Fruit fly (Drosophila melanogaster): ENCODE measurements around the gene Usp8.

Gene Usp8

DNA sequence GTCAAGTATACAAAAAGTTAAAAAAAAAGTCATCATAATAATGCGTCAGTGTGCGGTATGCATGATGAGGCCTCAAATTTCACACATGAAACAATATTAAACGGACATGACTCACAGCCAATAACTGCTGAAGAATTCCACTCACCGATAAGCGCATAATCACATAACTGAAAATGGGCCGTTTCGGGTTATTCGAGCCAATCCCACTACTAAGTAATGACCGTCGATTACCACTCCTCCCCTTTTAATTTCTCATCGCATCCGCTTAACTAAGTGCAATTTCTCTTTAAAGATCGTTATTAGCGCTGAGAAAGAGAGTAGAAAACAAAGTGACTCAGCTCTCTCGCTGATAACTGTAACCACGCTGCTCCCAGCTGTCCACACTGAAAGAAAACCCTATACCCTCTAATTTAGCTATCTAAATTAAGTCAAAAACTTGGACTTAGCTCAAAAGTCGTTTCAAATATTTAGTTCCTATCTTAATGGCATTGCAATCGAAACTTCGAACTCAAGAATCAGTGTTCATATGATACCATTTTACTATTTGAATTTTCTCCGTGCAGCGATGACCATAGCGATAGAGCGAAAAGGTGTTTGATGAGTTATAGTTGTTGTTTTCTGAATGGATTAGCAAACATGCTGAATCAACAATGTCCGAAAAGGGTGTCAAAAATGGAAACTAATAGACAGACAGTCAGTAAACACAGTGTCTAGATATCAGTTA is 21.2 kb upstream of the Usp8 start:
- TF ChIP-seq CG7045 (GFP tag; optimal IDR thresholded peaks at IDR 0.05), result peak; percentile 7
- TF ChIP-seq cnc (optimal IDR thresholded peaks at IDR 0.05), result no peak
- TF ChIP-seq CG12768 (GFP tag; optimal IDR thresholded peaks at IDR 0.05), result peak; percentile 57
- TF ChIP-seq tj (GFP tag; optimal IDR thresholded peaks at IDR 0.05), result peak; percentile 40
- peak; percentile 81 for TF ChIP-seq bab1 (GFP tag; optimal IDR thresholded peaks at IDR 0.05)
- peak; percentile 86 for TF ChIP-seq CG33017 (tag; optimal IDR thresholded peaks at IDR 0.05)
- TF ChIP-seq ovo (GFP tag; optimal IDR thresholded peaks at IDR 0.05), result peak; percentile 81
- no peak for TF ChIP-seq Clk (GFP tag; optimal IDR thresholded peaks at IDR 0.05)
- TF ChIP-seq Mnt (GFP tag; optimal IDR thresholded peaks at IDR 0.05), result peak; percentile 43
- no peak for TF ChIP-seq Hr96 (GFP tag; optimal IDR thresholded peaks at IDR 0.05)
- peak; percentile 9 for TF ChIP-seq cic (GFP tag; optimal IDR thresholded peaks at IDR 0.05)
- TF ChIP-seq CG14711 (tag; optimal IDR thresholded peaks at IDR 0.05), result peak; percentile 75
- peak; percentile 58 for TF ChIP-seq CG1620 (GFP tag; optimal IDR thresholded peaks at IDR 0.05)
- TF ChIP-seq pad (GFP tag; optimal IDR thresholded peaks at IDR 0.05), result no peak
- TF ChIP-seq CG5204 (GFP tag; optimal IDR thresholded peaks at IDR 0.05), result no peak
- TF ChIP-seq CG7101 (tag; optimal IDR thresholded peaks at IDR 0.05), result peak; percentile 77
- TF ChIP-seq kay (GFP tag; ENCODE audit: borderline replicate concordance), result no peak
- TF ChIP-seq Crg-1 (GFP tag; optimal IDR thresholded peaks at IDR 0.05), result peak; percentile 48
- TF ChIP-seq toe (GFP tag; optimal IDR thresholded peaks at IDR 0.05), result no peak
- peak; percentile 76 for TF ChIP-seq CG11617 (GFP tag; optimal IDR thresholded peaks at IDR 0.05)

DNA sequence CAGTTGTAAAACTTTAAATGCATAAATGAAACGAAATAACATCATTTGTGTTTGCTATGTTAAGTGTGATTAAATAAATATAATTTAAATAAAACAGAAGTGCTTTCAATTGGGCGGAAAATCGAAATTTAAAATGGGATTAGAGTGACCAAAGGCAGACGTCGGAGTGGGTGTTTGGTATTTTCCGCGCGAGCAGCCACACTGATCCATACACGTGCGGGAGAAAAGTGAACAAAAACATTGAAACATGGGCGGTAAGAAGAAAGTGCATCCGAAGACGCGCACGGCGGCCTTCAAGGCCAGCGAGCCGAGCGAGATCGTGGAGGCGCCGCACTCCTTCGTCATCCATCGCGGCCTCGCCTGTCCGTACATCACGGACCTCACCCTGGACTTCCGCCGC is 18.0 kb upstream of the Usp8 start, which contains the start of gene ppan:
Gene ppan (plus strand): TSS at position 198 of the 400 bp plus-strand sequence.
- TF ChIP-seq CG33017 (tag; optimal IDR thresholded peaks at IDR 0.05) (no peak), Clk (GFP tag; optimal IDR thresholded peaks at IDR 0.05) (no peak), CG12768 (GFP tag; optimal IDR thresholded peaks at IDR 0.05) (no peak), CG14711 (tag; optimal IDR thresholded peaks at IDR 0.05) (no peak), CG1620 (GFP tag; optimal IDR thresholded peaks at IDR 0.05) (no peak), tj (GFP tag; optimal IDR thresholded peaks at IDR 0.05) (no peak), cnc (optimal IDR thresholded peaks at IDR 0.05) (no peak), CG7045 (GFP tag; optimal IDR thresholded peaks at IDR 0.05) (no peak), kay (GFP tag; ENCODE audit: borderline replicate concordance) (no peak), cic (GFP tag; optimal IDR thresholded peaks at IDR 0.05) (no peak), Hr96 (GFP tag; optimal IDR thresholded peaks at IDR 0.05) (no peak), CG11617 (GFP tag; optimal IDR thresholded peaks at IDR 0.05) (peak; percentile 13), CG7101 (tag; optimal IDR thresholded peaks at IDR 0.05) (peak; percentile 2), Mnt (GFP tag; optimal IDR thresholded peaks at IDR 0.05) (peak; percentile 98), toe (GFP tag; optimal IDR thresholded peaks at IDR 0.05) (no peak), Crg-1 (GFP tag; optimal IDR thresholded peaks at IDR 0.05) (no peak), bab1 (GFP tag; optimal IDR thresholded peaks at IDR 0.05) (peak; percentile 49), pad (GFP tag; optimal IDR thresholded peaks at IDR 0.05) (no peak), CG5204 (GFP tag; optimal IDR thresholded peaks at IDR 0.05) (no peak), ovo (GFP tag; optimal IDR thresholded peaks at IDR 0.05) (no peak)

DNA sequence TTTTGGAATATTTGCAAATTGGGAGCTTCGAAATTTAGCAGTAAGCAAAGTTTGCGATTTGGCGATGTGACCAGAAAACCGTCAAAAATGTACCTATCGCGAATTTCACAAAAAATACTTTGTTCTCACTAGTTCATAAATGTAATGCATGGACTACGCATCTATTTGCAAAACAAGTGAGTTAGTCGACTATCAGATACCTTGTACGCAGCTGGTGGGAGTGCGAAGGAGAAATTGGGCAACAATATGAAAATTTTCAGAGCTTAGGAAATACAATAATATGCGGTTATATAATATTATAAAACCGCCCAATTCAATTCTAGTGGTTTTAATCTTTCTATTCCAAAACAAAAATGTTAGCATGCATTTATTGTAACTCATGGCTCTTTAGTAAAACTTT is 15.3 kb upstream of the Usp8 start, which contains the start of gene Bdbt:
Gene Bdbt (minus strand): TSS at position 73 of the 400 bp plus-strand sequence.
- TF ChIP-seq CG12768 (GFP tag; optimal IDR thresholded peaks at IDR 0.05), result peak; percentile 7
- no peak for TF ChIP-seq cnc (optimal IDR thresholded peaks at IDR 0.05)
- TF ChIP-seq CG5204 (GFP tag; optimal IDR thresholded peaks at IDR 0.05), result no peak
- peak; percentile 9 for TF ChIP-seq CG11617 (GFP tag; optimal IDR thresholded peaks at IDR 0.05)
- peak; percentile 31 for TF ChIP-seq tj (GFP tag; optimal IDR thresholded peaks at IDR 0.05)
- TF ChIP-seq kay (GFP tag; ENCODE audit: borderline replicate concordance), result no peak
- TF ChIP-seq Hr96 (GFP tag; optimal IDR thresholded peaks at IDR 0.05), result no peak
- no peak for TF ChIP-seq cic (GFP tag; optimal IDR thresholded peaks at IDR 0.05)
- no peak for TF ChIP-seq Crg-1 (GFP tag; optimal IDR thresholded peaks at IDR 0.05)
- TF ChIP-seq CG14711 (tag; optimal IDR thresholded peaks at IDR 0.05), result no peak
- no peak for TF ChIP-seq ovo (GFP tag; optimal IDR thresholded peaks at IDR 0.05)
- no peak for TF ChIP-seq Clk (GFP tag; optimal IDR thresholded peaks at IDR 0.05)
- TF ChIP-seq CG7045 (GFP tag; optimal IDR thresholded peaks at IDR 0.05), result no peak
- peak; percentile 32 for TF ChIP-seq CG7101 (tag; optimal IDR thresholded peaks at IDR 0.05)
- no peak for TF ChIP-seq CG1620 (GFP tag; optimal IDR thresholded peaks at IDR 0.05)
- TF ChIP-seq CG33017 (tag; optimal IDR thresholded peaks at IDR 0.05), result no peak
- TF ChIP-seq pad (GFP tag; optimal IDR thresholded peaks at IDR 0.05), result no peak
- no peak for TF ChIP-seq bab1 (GFP tag; optimal IDR thresholded peaks at IDR 0.05)
- TF ChIP-seq toe (GFP tag; optimal IDR thresholded peaks at IDR 0.05), result no peak
- peak; percentile 67 for TF ChIP-seq Mnt (GFP tag; optimal IDR thresholded peaks at IDR 0.05)

DNA sequence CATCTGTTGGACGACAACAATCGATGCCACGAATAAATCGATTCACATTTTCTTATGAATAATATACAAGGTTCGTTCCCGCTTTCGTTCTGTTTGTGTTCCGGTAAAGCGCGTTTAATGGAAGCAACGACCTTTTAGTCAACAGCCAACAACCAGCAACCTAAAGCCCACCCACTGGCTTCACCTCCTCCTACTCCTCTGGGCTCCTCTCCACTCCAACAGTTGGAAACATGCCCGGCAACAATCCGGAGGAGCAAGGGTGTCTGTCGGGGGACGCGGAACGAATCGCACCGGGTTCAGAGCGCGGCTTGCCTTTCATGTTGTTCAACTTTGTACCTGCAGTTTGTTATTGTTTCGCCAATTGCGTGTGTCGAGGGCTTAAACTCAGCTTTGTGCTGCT is 9.8 kb upstream of the Usp8 start:
- TF ChIP-seq tj (GFP tag; optimal IDR thresholded peaks at IDR 0.05), result no peak
- no peak for TF ChIP-seq kay (GFP tag; ENCODE audit: borderline replicate concordance)
- TF ChIP-seq CG11617 (GFP tag; optimal IDR thresholded peaks at IDR 0.05), result no peak
- TF ChIP-seq Crg-1 (GFP tag; optimal IDR thresholded peaks at IDR 0.05), result no peak
- TF ChIP-seq CG7101 (tag; optimal IDR thresholded peaks at IDR 0.05), result no peak
- TF ChIP-seq CG7045 (GFP tag; optimal IDR thresholded peaks at IDR 0.05), result no peak
- no peak for TF ChIP-seq cnc (optimal IDR thresholded peaks at IDR 0.05)
- no peak for TF ChIP-seq bab1 (GFP tag; optimal IDR thresholded peaks at IDR 0.05)

DNA sequence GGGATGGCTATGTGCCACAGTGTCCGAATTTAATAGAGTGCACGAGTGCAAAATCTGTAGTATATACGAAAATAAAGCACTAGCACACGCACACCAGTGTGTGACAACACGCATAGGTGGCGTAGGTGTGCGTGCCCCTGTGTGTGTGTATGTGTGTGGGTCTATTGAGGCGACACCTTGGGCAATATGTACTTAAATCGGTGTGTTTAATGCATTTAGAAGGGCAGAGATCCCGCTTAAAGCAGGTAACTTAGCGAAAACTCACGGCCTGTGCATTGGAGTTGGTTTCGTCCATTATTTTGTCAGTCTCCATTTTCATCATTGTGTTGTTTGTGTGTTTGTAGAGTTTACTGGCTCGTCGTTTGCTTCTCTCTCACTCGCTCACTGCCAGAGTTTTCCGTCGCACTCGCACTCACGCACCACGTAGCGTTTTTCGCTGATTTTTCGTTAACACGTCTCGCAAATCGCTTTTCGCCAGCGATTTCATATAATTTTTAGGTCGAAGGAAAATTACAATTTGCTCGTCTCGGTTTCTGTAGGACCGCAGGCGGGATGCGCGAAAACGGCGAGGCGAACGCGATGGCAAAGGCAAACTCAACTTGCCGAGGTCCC is 7.3 kb upstream of the Usp8 start:
- TF ChIP-seq Clk (GFP tag; optimal IDR thresholded peaks at IDR 0.05) (no peak), bab1 (GFP tag; optimal IDR thresholded peaks at IDR 0.05) (peak; percentile 7), tj (GFP tag; optimal IDR thresholded peaks at IDR 0.05) (peak; percentile 27)

All from whole organism, adult.